Fruit fly (Drosophila melanogaster) S2 (cell line): Measurements from ENCODE around the gene SMC1.
A peak's percentile ranks its signal among the peaks of the same experiment; 100 is the strongest.

ENCODE experiments used
- CG8478 ChIP-seq: fragments of >200 bp; optimal IDR thresholded peaks from 2 replicates; lab custom pipeline; 2018
- CTCF ChIP-seq, 2 experiments: fragments of >200 bp; optimal IDR thresholded peaks; 2 replicates each; lab custom pipeline; 2018

Gene SMC1

DNA sequence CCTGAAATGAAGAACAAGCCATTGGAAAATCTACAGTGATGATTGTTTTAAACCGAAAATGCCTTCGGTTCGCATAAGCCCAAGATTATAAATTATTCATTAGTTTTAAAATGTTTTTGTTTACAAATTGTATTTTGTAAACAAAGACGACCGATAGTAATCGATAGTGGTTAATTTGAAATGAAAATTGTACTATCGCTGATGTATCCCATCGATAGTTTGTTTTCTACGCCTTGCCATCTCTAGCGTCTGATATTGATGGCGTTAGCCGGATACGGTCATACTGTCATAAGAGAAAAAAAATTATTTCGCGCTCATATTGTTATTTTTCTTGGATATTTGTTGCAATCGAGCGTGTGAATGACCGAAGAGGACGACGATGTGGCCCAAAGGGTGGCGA, at the start of gene SMC1:
SMC1 (plus strand) TSS at position 247 of the 400 bp plus-strand sequence.
- TF ChIP-seq CTCF (optimal IDR thresholded peaks at IDR 0.05; lab: Kevin White, UChicago) (peak in 1 of 2 experiments; percentile 20), CG8478 (lab: Kevin White, UChicago) (no peak)

DNA sequence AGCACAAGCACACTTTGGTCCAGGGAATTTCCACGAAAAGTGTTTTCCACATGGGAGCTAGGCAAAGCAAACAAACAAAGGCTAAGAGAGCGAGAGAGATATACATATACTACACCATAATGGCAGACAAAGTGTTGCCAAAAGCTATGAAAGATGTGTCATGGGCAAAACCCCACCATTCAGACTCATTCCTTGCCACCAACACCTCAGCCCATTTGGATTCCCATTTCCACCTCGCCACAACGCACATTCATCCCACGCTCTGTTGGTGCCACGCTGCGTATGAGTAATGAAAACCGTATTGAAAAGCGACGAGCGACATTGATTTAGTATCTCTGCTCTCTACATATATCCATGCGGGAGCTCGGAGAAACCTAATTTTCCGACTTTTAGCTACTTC, 49.2 kb upstream of the SMC1 start:
- no peak for TF ChIP-seq CG8478 (lab: Kevin White, UChicago)
- no peak for TF ChIP-seq CTCF (optimal IDR thresholded peaks at IDR 0.05; lab: Kevin White, UChicago)

dm6 chr3R:24010637-24011214, 47.4 kb upstream of the SMC1 start:
- TF ChIP-seq CTCF (optimal IDR thresholded peaks at IDR 0.05; lab: Kevin White, UChicago) (no peak), CG8478 (lab: Kevin White, UChicago) (no peak)

dm6 chr3R:24012038-24012693, 45.9 kb upstream of the SMC1 start:
- TF ChIP-seq CTCF (optimal IDR thresholded peaks at IDR 0.05; lab: Kevin White, UChicago) (no peak), CG8478 (lab: Kevin White, UChicago) (no peak)

DNA sequence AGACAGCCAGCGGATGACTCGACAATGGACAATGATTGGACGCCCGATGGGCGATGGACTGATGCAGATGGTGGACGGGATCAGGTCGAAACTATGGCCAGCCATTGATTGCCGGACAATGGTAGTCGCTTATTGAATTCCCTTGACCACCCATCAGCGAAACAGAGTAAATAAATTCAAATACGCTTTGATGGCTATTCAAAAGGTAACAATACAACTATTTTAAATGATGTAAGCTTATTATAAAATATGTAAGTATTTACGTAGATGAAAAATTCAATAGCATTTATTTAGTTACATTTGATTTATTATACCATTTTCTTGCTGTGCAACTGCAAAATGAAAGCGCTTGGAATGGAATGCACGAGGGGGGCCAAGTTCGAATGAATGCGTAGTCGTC, 43.5 kb upstream of the SMC1 start:
- TF ChIP-seq CG8478 (lab: Kevin White, UChicago) (no peak), CTCF (optimal IDR thresholded peaks at IDR 0.05; lab: Kevin White, UChicago) (no peak)

DNA sequence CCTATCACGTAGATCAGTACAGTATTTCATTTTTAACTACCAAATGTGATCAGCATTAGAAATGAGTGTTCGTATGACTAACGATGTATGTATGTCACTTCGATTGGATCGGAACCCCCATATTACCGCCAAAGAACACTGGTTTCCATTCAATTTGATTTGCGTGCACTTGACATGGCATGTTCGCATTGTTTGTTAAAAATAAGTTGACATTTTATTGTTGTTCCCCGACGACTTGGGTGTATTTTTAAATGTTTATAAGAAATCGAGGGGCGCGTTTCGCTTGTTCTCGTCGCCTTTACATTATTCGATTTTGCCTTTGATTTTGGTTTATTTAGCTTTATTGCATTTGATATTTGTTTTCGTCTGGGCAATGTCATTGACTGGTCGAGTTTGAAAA, 42.6 kb upstream of the SMC1 start:
- TF ChIP-seq CTCF (optimal IDR thresholded peaks at IDR 0.05; lab: Kevin White, UChicago) (no peak), CG8478 (lab: Kevin White, UChicago) (no peak)

dm6 chr3R:24015939-24016913, 41.9 kb upstream of the SMC1 start:
- TF ChIP-seq CTCF (optimal IDR thresholded peaks at IDR 0.05; lab: Kevin White, UChicago) (no peak), CG8478 (lab: Kevin White, UChicago) (no peak)

dm6 chr3R:24017648-24018047, 40.4 kb upstream of the SMC1 start:
- no peak for TF ChIP-seq CG8478 (lab: Kevin White, UChicago)
- no peak for TF ChIP-seq CTCF (optimal IDR thresholded peaks at IDR 0.05; lab: Kevin White, UChicago)

DNA sequence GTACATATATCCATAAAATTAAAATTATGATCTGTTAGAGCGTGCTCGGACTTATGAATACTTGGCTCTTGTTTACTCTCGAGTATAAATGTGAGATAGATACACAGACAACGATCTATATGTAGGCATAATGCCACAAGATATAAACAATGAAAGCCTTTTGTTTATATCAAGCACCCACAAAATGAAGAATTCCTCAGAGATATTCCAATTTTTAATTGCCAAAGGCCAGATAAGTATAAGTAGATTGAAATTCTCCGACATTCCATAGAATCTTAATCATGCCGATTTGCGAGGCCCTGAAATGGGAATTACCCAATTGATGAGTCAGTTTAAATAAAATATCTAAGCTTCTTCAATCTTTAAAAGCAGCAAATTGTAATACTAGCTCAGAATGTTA, 36.2 kb upstream of the SMC1 start:
- TF ChIP-seq CTCF (optimal IDR thresholded peaks at IDR 0.05; lab: Kevin White, UChicago): no peak
- TF ChIP-seq CG8478 (lab: Kevin White, UChicago): no peak

- TF ChIP-seq CTCF (optimal IDR thresholded peaks at IDR 0.05; lab: Kevin White, UChicago) (no peak), CG8478 (lab: Kevin White, UChicago) (no peak)
Measured at dm6 chr3R:24024123-24024522, 34.0 kb upstream of the SMC1 start.

- TF ChIP-seq CTCF (optimal IDR thresholded peaks at IDR 0.05; lab: Kevin White, UChicago): no peak
- TF ChIP-seq CG8478 (lab: Kevin White, UChicago): no peak
Measured at dm6 chr3R:24024688-24025087, 33.4 kb upstream of the SMC1 start.

DNA sequence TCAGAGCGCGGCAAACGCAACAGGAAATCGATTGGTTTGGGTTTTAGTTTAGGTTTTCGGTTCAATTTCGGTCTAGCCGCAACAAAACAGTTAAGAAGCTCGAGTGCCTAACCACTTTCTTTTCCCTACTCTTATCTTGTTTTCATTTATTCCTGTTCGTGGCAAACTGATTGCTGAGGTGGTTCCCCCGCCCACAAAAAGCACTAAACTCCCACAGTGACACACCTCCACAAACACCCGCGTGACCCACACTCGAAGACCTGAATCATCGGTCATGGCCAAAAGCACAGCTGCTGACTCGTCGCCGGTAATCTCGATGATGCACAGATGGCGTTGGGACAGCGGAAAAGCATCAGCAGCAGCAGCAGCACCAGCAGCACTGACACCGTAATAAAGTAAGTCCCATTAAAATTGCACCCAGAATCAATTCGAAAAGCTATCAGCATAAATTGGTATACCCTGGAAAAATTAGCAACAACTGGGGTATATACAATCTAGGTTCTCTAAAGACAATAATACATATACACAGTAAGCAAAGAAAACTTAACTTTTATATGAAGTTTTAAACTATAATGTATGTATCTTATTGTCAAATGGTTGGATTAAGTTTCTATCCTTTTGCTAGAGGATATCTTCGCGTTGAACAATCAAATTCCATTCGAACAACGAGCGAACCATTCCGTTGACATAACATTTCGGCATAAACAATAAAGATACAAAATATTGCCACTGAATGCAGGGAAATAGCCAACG, 32.2 kb upstream of the SMC1 start:
- TF ChIP-seq CG8478 (lab: Kevin White, UChicago): no peak
- no peak for TF ChIP-seq CTCF (optimal IDR thresholded peaks at IDR 0.05; lab: Kevin White, UChicago)

DNA sequence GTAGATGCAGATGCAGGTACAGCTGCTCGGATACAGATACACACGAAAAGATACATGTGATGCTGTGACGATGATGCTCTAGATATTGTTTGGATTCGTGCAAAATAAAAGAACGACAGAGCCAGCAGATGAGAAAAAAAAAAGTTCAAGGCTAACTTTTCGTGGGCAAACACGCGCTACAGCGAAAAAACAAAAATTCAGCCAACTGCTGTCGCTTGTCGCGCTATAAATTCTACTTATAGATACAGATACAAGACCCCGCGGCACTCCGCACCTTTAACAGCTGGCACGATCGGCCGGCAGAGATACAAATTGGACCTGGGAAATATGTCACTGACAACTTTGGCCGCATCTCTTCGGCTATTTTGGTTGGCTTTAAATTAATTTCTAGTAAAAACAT, 31.6 kb upstream of the SMC1 start:
- TF ChIP-seq CTCF (optimal IDR thresholded peaks at IDR 0.05; lab: Kevin White, UChicago) (no peak), CG8478 (lab: Kevin White, UChicago) (no peak)

- TF ChIP-seq CG8478 (lab: Kevin White, UChicago) (no peak), CTCF (optimal IDR thresholded peaks at IDR 0.05; lab: Kevin White, UChicago) (no peak)
Measured at dm6 chr3R:24027222-24027621, 30.9 kb upstream of the SMC1 start.
